Fruit fly (Drosophila melanogaster) whole organism, pupa: ENCODE results near the gene CG11444.

Source experiments
- CG10348 ChIP-seq: fragments of 200-800 bp; sonication (Bioruptor generic); IDR thresholded peaks from 2 replicates; pipeline ENCODE4 v1.3.6; 2022; ENCODE audit warnings: missing biosample characterization, missing genetic modification characterization
- CG13204 ChIP-seq: fragments of 200-800 bp; sonication (Bioruptor generic); optimal IDR thresholded peaks from 2 replicates; lab custom pipeline; 2018; ENCODE audit warnings: missing biosample characterization, mild to moderate bottlenecking, missing genetic modification characterization, moderate library complexity
- CG34367 ChIP-seq: fragments of 200-800 bp; sonication (Bioruptor generic); optimal IDR thresholded peaks from 2 replicates; lab custom pipeline; 2018; ENCODE audit warnings: missing biosample characterization, mild to moderate bottlenecking, missing genetic modification characterization
- CG9948 ChIP-seq: fragments of 200-800 bp; sonication (Bioruptor generic); optimal IDR thresholded peaks from 2 replicates; lab custom pipeline; 2018; ENCODE audit warnings: missing biosample characterization, mild to moderate bottlenecking, missing genetic modification characterization, moderate library complexity
- D1 ChIP-seq: fragments of 200-800 bp; sonication (Bioruptor generic); optimal IDR thresholded peaks from 2 replicates; lab custom pipeline; 2018; ENCODE audit warnings: missing biosample characterization, mild to moderate bottlenecking, missing genetic modification characterization, moderate library complexity
- Pif1A ChIP-seq: fragments of 200-800 bp; sonication (Bioruptor generic); optimal IDR thresholded peaks from 3 replicates; lab custom pipeline; 2016; ENCODE audit warnings: missing biosample characterization, missing genetic modification characterization

dm6 chrX:4588981-4589380 lies 34.8 kb upstream of the CG11444 start:
- TF ChIP-seq D1 (no peak), Pif1A (GFP tag; lab: Kevin White, UChicago) (no peak), CG10348 (GFP tag; lab: Robert Waterston, UW) (no peak), CG9948 (tag; lab: Kevin White, UChicago) (no peak), CG13204 (GFP tag; lab: Kevin White, UChicago) (no peak), CG34367 (tag; lab: Kevin White, UChicago) (no peak)
